Worm (Caenorhabditis elegans): ENCODE results near the gene B0285.3.

Gene B0285.3

ce11 chrIII:4369381-4369809 is 26.3 kb upstream of the B0285.3 start (continued):
- TF ChIP-seq lin-1 (GFP tag; IDR thresholded peaks at IDR 0.05) (0 out of 2 replicates have a peak, but pooled peaks have one; percentile 43), arid-1 (GFP tag; conservative IDR thresholded peaks at IDR 0.05) (peak; percentile 45; the same call in 1 of the 2 replicates), set-16 (GFP tag; IDR thresholded peaks at IDR 0.05) (peak; percentile 90), dmd-6 (GFP tag; IDR thresholded peaks at IDR 0.05) (peak; percentile 85), rbr-2 (tag; optimal IDR thresholded peaks at IDR 0.05) (peak; percentile 74), hlh-30 (tag; optimal IDR thresholded peaks at IDR 0.05; ENCODE audit: insufficient read depth) (peak; percentile 44), spr-1 (tag; optimal IDR thresholded peaks at IDR 0.05) (peak; percentile 63), hmg-1.1 (GFP tag; IDR thresholded peaks at IDR 0.05) (peak; percentile 88), F26F4.8 (GFP tag; conservative IDR thresholded peaks at IDR 0.05) (0 out of 2 replicates have a peak, but pooled peaks have one; percentile 19), lim-7 (GFP tag; IDR thresholded peaks at IDR 0.05) (peak; percentile 71), hif-1 (tag; optimal IDR thresholded peaks at IDR 0.05) (peak in 1 of 2 experiments; percentile 24), lir-3 (tag; optimal IDR thresholded peaks at IDR 0.05) (peak; percentile 52), dmd-8 (GFP tag; IDR thresholded peaks at IDR 0.05) (peak; percentile 78; the same call in 1 of the 2 replicates), T20F7.1 (GFP tag; optimal IDR thresholded peaks at IDR 0.05) (peak; percentile 57), vab-7 (GFP tag; IDR thresholded peaks at IDR 0.05) (peak; percentile 58; the same call in 1 of the 2 replicates), mxl-3 (GFP tag; optimal IDR thresholded peaks at IDR 0.05) (peak; percentile 41), D1046.2 (GFP tag; IDR thresholded peaks at IDR 0.05) (peak; percentile 52; the same call in 1 of the 2 replicates), duxl-1 (tag; optimal IDR thresholded peaks at IDR 0.05; ENCODE audit: poor library complexity) (peak; percentile 5)

DNA sequence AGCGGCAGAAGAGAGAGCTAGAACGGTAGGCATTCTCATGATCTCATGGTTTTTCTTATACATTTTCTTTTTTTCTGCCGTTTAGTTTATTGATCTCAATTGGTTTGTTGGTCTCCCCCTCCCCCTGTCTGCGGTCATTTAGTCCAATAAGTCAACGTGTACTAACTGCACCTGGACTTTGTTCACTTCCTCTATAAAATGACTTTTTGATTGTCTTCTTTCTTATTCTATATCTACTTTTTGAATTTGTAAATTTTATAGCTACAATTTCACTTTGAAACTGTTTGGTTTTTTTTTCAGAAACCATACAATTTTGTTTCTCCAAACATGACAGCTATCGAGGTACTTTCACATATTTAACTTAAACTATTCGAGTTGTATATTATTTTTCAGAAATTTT is 24.5 kb upstream of the B0285.3 start, which contains the start of gene ckb-2:
TSS of gene ckb-2 (plus strand) at position 301 of the 400 bp plus-strand sequence.
- TF ChIP-seq mxl-2 (GFP tag; conservative IDR thresholded peaks at IDR 0.05) (no peak), mxl-3 (GFP tag; optimal IDR thresholded peaks at IDR 0.05) (no peak), F49E8.2 (tag; optimal IDR thresholded peaks at IDR 0.05; ENCODE audit: borderline replicate concordance) (no peak), nhr-28 (tag; optimal IDR thresholded peaks at IDR 0.05) (no peak)

- TF ChIP-seq lsy-2 (tag; optimal IDR thresholded peaks at IDR 0.05) (peak in 1 of 2 experiments; percentile 7), dve-1 (tag; optimal IDR thresholded peaks at IDR 0.05; ENCODE audit: insufficient read depth) (peak; percentile 15), mes-2 (tag; optimal IDR thresholded peaks at IDR 0.05; ENCODE audit: poor library complexity, severe bottlenecking) (peak; percentile 8), T26A8.4 (GFP tag; IDR thresholded peaks at IDR 0.05) (no peak), lin-13 (GFP tag; optimal IDR thresholded peaks at IDR 0.05) (no peak), lin-38 (GFP tag; IDR thresholded peaks at IDR 0.05) (peak; percentile 39; the same call in 1 of the 2 replicates)
These were observed 21.8 kb upstream of the B0285.3 start, which contains the start of gene ckb-1 for ce11 chrIII:4364974-4365373. TSS of gene ckb-1 (plus strand) at chrIII:4365274.

- TF ChIP-seq madf-5 (GFP tag; IDR thresholded peaks at IDR 0.05): 0 out of 4 replicates have a peak, but pooled peaks of 1 of the 2 experiments have one; percentile 18
- no peak for TF ChIP-seq nhr-25 (tag; optimal IDR thresholded peaks at IDR 0.05; ENCODE audit: borderline replicate concordance, insufficient read depth)
- no peak for TF ChIP-seq mdl-1 (tag; optimal IDR thresholded peaks at IDR 0.05)
- TF ChIP-seq lin-15B (tag; optimal IDR thresholded peaks at IDR 0.05): no peak
- no peak for TF ChIP-seq ama-1 (optimal IDR thresholded peaks at IDR 0.05)
- 0 out of 2 replicates have a peak, but pooled peaks have one; percentile 34 for TF ChIP-seq F44E2.7 (GFP tag; IDR thresholded peaks at IDR 0.05)
- TF ChIP-seq unc-62 (GFP tag; optimal IDR thresholded peaks at IDR 0.05 in 1 of 2): peak in 1 of 2 experiments; percentile 52
- TF ChIP-seq unc-62 (tag; optimal IDR thresholded peaks at IDR 0.05): no peak
- TF ChIP-seq madf-9 (GFP tag; conservative IDR thresholded peaks at IDR 0.05): peak; percentile 64; the same call in 1 of the 2 replicates
- TF ChIP-seq F26F4.8 (GFP tag; conservative IDR thresholded peaks at IDR 0.05): no peak
- 0 out of 2 replicates have a peak, but pooled peaks have one; percentile 25 for TF ChIP-seq snpc-1.2 (GFP tag; IDR thresholded peaks at IDR 0.05)
- no peak for TF ChIP-seq Y5F2A.4 (GFP tag; optimal IDR thresholded peaks at IDR 0.05)
- 0 out of 2 replicates have a peak, but pooled peaks have one; percentile 43 for TF ChIP-seq dmd-9 (GFP tag; IDR thresholded peaks at IDR 0.05)
- TF ChIP-seq lim-7 (GFP tag; IDR thresholded peaks at IDR 0.05): peak; percentile 73; the same call in 1 of the 2 replicates
- 0 out of 2 replicates have a peak, but pooled peaks have one; percentile 30 for TF ChIP-seq ctbp-1 (GFP tag; IDR thresholded peaks at IDR 0.05)
- peak; percentile 69 for TF ChIP-seq egl-43 (GFP tag; IDR thresholded peaks at IDR 0.05)
- TF ChIP-seq mes-2 (tag; optimal IDR thresholded peaks at IDR 0.05; ENCODE audit: poor library complexity, severe bottlenecking): peak; percentile 63
- no peak for TF ChIP-seq mep-1 (tag; optimal IDR thresholded peaks at IDR 0.05)
- TF ChIP-seq nhr-28 (tag; optimal IDR thresholded peaks at IDR 0.05): no peak
- peak; percentile 35 for TF ChIP-seq duxl-1 (tag; optimal IDR thresholded peaks at IDR 0.05; ENCODE audit: poor library complexity)
- no peak for TF ChIP-seq gei-8 (GFP tag; optimal IDR thresholded peaks at IDR 0.05)
These were observed 19.2 kb upstream of the B0285.3 start for ce11 chrIII:4362332-4362731.

All from whole organism, L4 larva.